Worm (Caenorhabditis elegans) whole organism, young adult: ENCODE data around the gene rpl-22.

Experiments used
- F57A8.1 ChIP-seq: fragments of 200-800 bp; sonication (Bioruptor generic); optimal IDR thresholded peaks from 2 replicates; lab custom pipeline; 2018; ENCODE audit warnings: mild to moderate bottlenecking, missing genetic modification characterization, moderate library complexity, missing compliant biosample characterization
- atf-7 ChIP-seq: sonication (generic microtip); optimal IDR thresholded peaks from 2 replicates; lab custom pipeline; 2017; ENCODE audit warnings: mild to moderate bottlenecking, missing genetic modification characterization, missing compliant biosample characterization
- athp-1 ChIP-seq: sonication (generic microtip); optimal IDR thresholded peaks from 2 replicates; lab custom pipeline; 2017; ENCODE audit warnings: mild to moderate bottlenecking, missing genetic modification characterization, missing compliant biosample characterization
- ceh-27 ChIP-seq: fragments of 200-800 bp; sonication (Bioruptor generic); optimal IDR thresholded peaks from 2 replicates; lab custom pipeline; 2018; ENCODE audit warnings: mild to moderate bottlenecking, missing genetic modification characterization, moderate library complexity, missing compliant biosample characterization
- dpl-1 ChIP-seq: fragments of 150-350 bp; optimal IDR thresholded peaks from 2 replicates; lab custom pipeline; 2014; ENCODE audit warnings: missing biosample characterization, missing genetic modification reagents, missing genetic modification characterization
- him-1 ChIP-seq: sonication (generic microtip); optimal IDR thresholded peaks from 2 replicates; lab custom pipeline; 2016; ENCODE audit warnings: missing genotype, missing genetic modification reagents, missing genetic modification characterization, missing compliant biosample characterization
- hlh-26 ChIP-seq: fragments of 200-800 bp; sonication (Bioruptor generic); conservative IDR thresholded peaks from 2 replicates; pipeline ENCODE4 v1.3.6; 2022; ENCODE audit warnings: missing genetic modification reagents, missing genetic modification characterization, missing compliant biosample characterization
- lin-35 ChIP-seq, 3 experiments: fragments of 150-350 bp in 2 of 3; sonication (generic microtip) in 1 of 3; optimal IDR thresholded peaks; 2 replicates each; lab custom pipeline; 2014 to 2018; ENCODE audit warnings: missing biosample characterization in 3 of 3, missing genetic modification characterization in 3 of 3, missing genetic modification reagents in 3 of 3
- nhr-90 ChIP-seq: sonication (generic microtip); optimal IDR thresholded peaks from 2 replicates; lab custom pipeline; 2016; ENCODE audit warnings: missing genotype, mild to moderate bottlenecking, missing genetic modification characterization, missing compliant biosample characterization
- sea-2 ChIP-seq: fragments of 200-800 bp; sonication (Bioruptor generic); IDR thresholded peaks from 2 replicates; pipeline ENCODE4 v1.3.6; 2022; ENCODE audit warnings: missing genetic modification characterization, missing compliant biosample characterization
- ztf-25 ChIP-seq: fragments of 200-800 bp; sonication (Bioruptor generic); IDR thresholded peaks from 2 replicates; pipeline ENCODE4 v1.3.6; 2022; ENCODE audit warnings: missing genetic modification reagents, missing genetic modification characterization, missing compliant biosample characterization

DNA sequence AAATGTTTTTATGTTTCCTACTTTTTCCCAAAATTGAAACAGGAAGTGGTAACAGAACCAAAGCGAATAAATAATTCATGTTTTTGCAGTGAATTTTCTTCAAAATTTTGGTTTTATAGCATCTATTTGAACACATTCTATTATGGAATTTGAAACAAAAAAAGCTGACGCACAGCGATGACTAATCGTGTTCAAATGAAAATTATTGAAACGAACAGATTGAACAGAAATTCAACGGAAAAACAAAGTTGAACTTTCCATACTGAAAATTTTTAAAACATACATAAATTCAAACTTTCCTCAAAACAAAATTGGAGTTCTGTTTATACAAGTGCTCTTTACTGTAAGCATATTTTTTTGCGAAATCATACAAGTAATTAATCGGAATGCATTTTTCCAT is 43.4 kb upstream of the rpl-22 start, which contains the start of gene F59A6.12:
- no peak for TF ChIP-seq dpl-1 (GFP tag; lab: Kevin White, UChicago)
- no peak for TF ChIP-seq F57A8.1 (GFP tag; lab: Kevin White, UChicago)
- TF ChIP-seq hlh-26 (GFP tag; lab: Robert Waterston, UW) = no peak
- no peak for TF ChIP-seq sea-2 (GFP tag; lab: Robert Waterston, UW)
- no peak for TF ChIP-seq nhr-90 (tag; lab: Kevin White, UChicago)
- no peak for TF ChIP-seq him-1
- TF ChIP-seq atf-7 (tag; lab: Kevin White, UChicago) = no peak
- no peak for TF ChIP-seq athp-1 (tag; lab: Kevin White, UChicago)
- no peak for TF ChIP-seq ceh-27
- no peak for TF ChIP-seq ztf-25 (GFP tag; lab: Robert Waterston, UW)
- TF ChIP-seq lin-35 (GFP tag; optimal IDR thresholded peaks at IDR 0.05; lab: Kevin White, UChicago) = no peak
